Worm (Caenorhabditis elegans) whole organism, mixed stage, embryonic: ENCODE measurements around the gene dpy-3.

ENCODE experiments used
- ceh-39 ChIP-seq: fragments of 150-350 bp; optimal IDR thresholded peaks from 2 replicates; lab custom pipeline; 2014; ENCODE audit warnings: missing biosample characterization, missing genetic modification characterization
- ceh-83 ChIP-seq: fragments of 200-800 bp; sonication (Bioruptor generic); optimal IDR thresholded peaks from 2 replicates; lab custom pipeline; 2018; ENCODE audit warnings: mild to moderate bottlenecking, missing genetic modification characterization, missing compliant biosample characterization
- ces-1 ChIP-seq: fragments of 150-350 bp; optimal IDR thresholded peaks from 2 replicates; lab custom pipeline; 2014; ENCODE audit warnings: missing biosample characterization, missing genetic modification reagents, missing genetic modification characterization
- elt-3 ChIP-seq: fragments of 150-350 bp; optimal IDR thresholded peaks from 2 replicates; lab custom pipeline; 2014; ENCODE audit warnings: missing biosample characterization, missing genetic modification characterization
- flh-1 ChIP-seq: fragments of 200-800 bp; sonication (Bioruptor generic); optimal IDR thresholded peaks from 2 replicates; lab custom pipeline; 2018; ENCODE audit warnings: mild to moderate bottlenecking, missing genetic modification characterization, moderate library complexity, missing compliant biosample characterization
- lsy-2 ChIP-seq: fragments of 150-350 bp; optimal IDR thresholded peaks from 2 replicates; lab custom pipeline; 2014; ENCODE audit warnings: missing biosample characterization, missing genetic modification characterization
- mep-1 ChIP-seq: fragments of 150-350 bp; optimal IDR thresholded peaks from 2 replicates; lab custom pipeline; 2017; ENCODE audit warnings: missing biosample characterization, missing genetic modification reagents, missing genetic modification characterization, inconsistent platforms
- nhr-12 ChIP-seq: fragments of 150-350 bp; optimal IDR thresholded peaks from 2 replicates; lab custom pipeline; 2014; ENCODE audit warnings: missing biosample characterization, missing genetic modification characterization
- snpc-4 ChIP-seq: fragments of 150-350 bp; optimal IDR thresholded peaks from 2 replicates; lab custom pipeline; 2014; ENCODE audit warnings: missing biosample characterization, missing genetic modification characterization
- sptf-1 ChIP-seq: sonication (generic microtip); optimal IDR thresholded peaks from 2 replicates; lab custom pipeline; 2017; ENCODE audit warnings: mild to moderate bottlenecking, missing genetic modification characterization, moderate library complexity, missing compliant biosample characterization
- ztf-11 ChIP-seq: fragments of 150-350 bp; optimal IDR thresholded peaks from 2 replicates; lab custom pipeline; 2014; ENCODE audit warnings: missing biosample characterization, missing genetic modification characterization

- TF ChIP-seq elt-3 (no peak), snpc-4 (no peak), nhr-12 (tag; lab: Kevin White, UChicago) (no peak), ceh-83 (GFP tag; lab: Kevin White, UChicago) (no peak), sptf-1 (tag; lab: Kevin White, UChicago) (no peak), ceh-39 (tag; lab: Kevin White, UChicago) (no peak), lsy-2 (no peak), mep-1 (tag; lab: Kevin White, UChicago) (no peak), ces-1 (GFP tag; lab: Kevin White, UChicago) (no peak), flh-1 (no peak), ztf-11 (no peak)
Measured at ce11 chrX:2144236-2144635, 1.2 kb downstream of the dpy-3 start.
